Worm (Caenorhabditis elegans): Measurements from ENCODE around the gene irld-22.

The irld-22 gene

ce11 chrV:3902458-3903157 is 2.6 kb upstream of the irld-22 start, which contains the start of the genes str-229 and srh-190:
TSS of gene str-229 (minus strand) at chrV:3902558.
TSS of gene srh-190 (plus strand) at chrV:3903107.
- TF ChIP-seq sea-2 (GFP tag; optimal IDR thresholded peaks at IDR 0.05) = no peak
- no peak for TF ChIP-seq lsy-12 (tag; optimal IDR thresholded peaks at IDR 0.05)
- TF ChIP-seq mdl-1 (tag; optimal IDR thresholded peaks at IDR 0.05) = no peak
- TF ChIP-seq nhr-23 (tag; optimal IDR thresholded peaks at IDR 0.05) = no peak
- TF ChIP-seq nhr-237 (tag; optimal IDR thresholded peaks at IDR 0.05) = no peak
- TF ChIP-seq snpc-4 (tag; optimal IDR thresholded peaks at IDR 0.05) = no peak
- no peak for TF ChIP-seq egl-5 (tag; optimal IDR thresholded peaks at IDR 0.05)
- TF ChIP-seq tbx-2 (tag; optimal IDR thresholded peaks at IDR 0.05) = no peak
- TF ChIP-seq nhr-25 (tag; optimal IDR thresholded peaks at IDR 0.05) = no peak
- no peak for TF ChIP-seq pha-4 (tag; optimal IDR thresholded peaks at IDR 0.05)
- TF ChIP-seq fkh-2 (tag; optimal IDR thresholded peaks at IDR 0.05) = no peak
- TF ChIP-seq nhr-43 (tag; optimal IDR thresholded peaks at IDR 0.05; ENCODE audit: poor library complexity, severe bottlenecking) = no peak
- TF ChIP-seq nfya-1 (tag; optimal IDR thresholded peaks at IDR 0.05; ENCODE audit: insufficient read depth) = no peak
- no peak for TF ChIP-seq ceh-28 (tag; optimal IDR thresholded peaks at IDR 0.05)
- TF ChIP-seq aly-2 (tag; optimal IDR thresholded peaks at IDR 0.05) = no peak
- TF ChIP-seq skn-1 (tag; optimal IDR thresholded peaks at IDR 0.05) = no peak
- no peak for TF ChIP-seq jun-1 (tag; optimal IDR thresholded peaks at IDR 0.05)
- TF ChIP-seq nhr-77 (tag; optimal IDR thresholded peaks at IDR 0.05) = no peak
- TF ChIP-seq ceh-82 (tag; optimal IDR thresholded peaks at IDR 0.05) = no peak
- no peak for TF ChIP-seq ceh-16 (tag; optimal IDR thresholded peaks at IDR 0.05)

- TF ChIP-seq lin-15B (tag; optimal IDR thresholded peaks at IDR 0.05) = no peak
- TF ChIP-seq pqm-1 (tag; optimal IDR thresholded peaks at IDR 0.05) = no peak
- no peak for TF ChIP-seq elt-3 (tag; optimal IDR thresholded peaks at IDR 0.05)
- no peak for TF ChIP-seq lin-39 (tag; optimal IDR thresholded peaks at IDR 0.05)
- TF ChIP-seq nhr-77 (tag; optimal IDR thresholded peaks at IDR 0.05) = no peak
- TF ChIP-seq aly-2 (tag; optimal IDR thresholded peaks at IDR 0.05) = no peak
Observed at ce11 chrV:3896018-3896417, 4.0 kb downstream of the irld-22 start.

ce11 chrV:3894661-3895060 is 5.3 kb downstream of the irld-22 start, which contains the start of gene sre-9:
TSS of gene sre-9 (plus strand) at chrV:3894961.
- TF ChIP-seq unc-39 (tag; optimal IDR thresholded peaks at IDR 0.05) (no peak), elt-1 (tag; optimal IDR thresholded peaks at IDR 0.05) (no peak), ZK546.5 (tag; optimal IDR thresholded peaks at IDR 0.05) (no peak), lsy-12 (tag; optimal IDR thresholded peaks at IDR 0.05) (no peak), fkh-10 (GFP tag; optimal IDR thresholded peaks at IDR 0.05) (no peak), tbx-2 (tag; optimal IDR thresholded peaks at IDR 0.05) (no peak), daf-12 (tag; optimal IDR thresholded peaks at IDR 0.05) (no peak), hmg-11 (tag; optimal IDR thresholded peaks at IDR 0.05) (no peak), ceh-16 (tag; optimal IDR thresholded peaks at IDR 0.05) (no peak), nhr-77 (tag; optimal IDR thresholded peaks at IDR 0.05) (no peak), mml-1 (tag; optimal IDR thresholded peaks at IDR 0.05) (no peak), sea-2 (GFP tag; optimal IDR thresholded peaks at IDR 0.05) (no peak), egl-27 (tag; optimal IDR thresholded peaks at IDR 0.05) (no peak)

ce11 chrV:3892361-3892904 is 7.6 kb downstream of the irld-22 start, which contains the start of gene C17E7.4:
TSS of gene C17E7.4 (plus strand) at chrV:3892854.
- TF ChIP-seq nhr-237 (tag; optimal IDR thresholded peaks at IDR 0.05) (no peak), ZK546.5 (tag; optimal IDR thresholded peaks at IDR 0.05) (no peak), fos-1 (tag; optimal IDR thresholded peaks at IDR 0.05) (no peak), lin-39 (tag; optimal IDR thresholded peaks at IDR 0.05) (no peak), nhr-67 (tag; optimal IDR thresholded peaks at IDR 0.05) (no peak), fkh-2 (tag; optimal IDR thresholded peaks at IDR 0.05) (no peak), nhr-11 (tag; optimal IDR thresholded peaks at IDR 0.05) (no peak), ceh-82 (tag; optimal IDR thresholded peaks at IDR 0.05) (no peak), hmg-11 (tag; optimal IDR thresholded peaks at IDR 0.05) (no peak), daf-12 (tag; optimal IDR thresholded peaks at IDR 0.05) (no peak), zag-1 (tag; optimal IDR thresholded peaks at IDR 0.05) (no peak), nhr-23 (tag; optimal IDR thresholded peaks at IDR 0.05) (no peak), ceh-28 (tag; optimal IDR thresholded peaks at IDR 0.05) (no peak), egl-5 (tag; optimal IDR thresholded peaks at IDR 0.05) (no peak), sea-2 (GFP tag; optimal IDR thresholded peaks at IDR 0.05) (no peak), mdl-1 (tag; optimal IDR thresholded peaks at IDR 0.05) (no peak)

Measured in whole organism, L3 larva.